Fruit fly (Drosophila melanogaster): ENCODE measurements around the gene Tcs4.

- TF ChIP-seq Sin3A (optimal IDR thresholded peaks at IDR 0.05): no peak
- no peak for TF ChIP-seq h (optimal IDR thresholded peaks at IDR 0.05)
- TF ChIP-seq psq (optimal IDR thresholded peaks at IDR 0.05): no peak
- TF ChIP-seq insv (optimal IDR thresholded peaks at IDR 0.05): peak; percentile 31
- no peak for TF ChIP-seq Myc (optimal IDR thresholded peaks at IDR 0.05)
Observed at dm6 chrX:19692951-19693698, 8.4 kb downstream of the Tcs4 start, which contains the start of gene Mer.

Data from Kc167 (cell line).